Worm (Caenorhabditis elegans) whole organism, midembryonic: ENCODE measurements around the gene prx-13.

ENCODE experiments used
- T22C8.4 ChIP-seq: fragments of 200-800 bp; sonication (Bioruptor generic); IDR thresholded peaks from 2 replicates; pipeline ENCODE4 v1.3.6; 2022; ENCODE audit warnings: missing genetic modification characterization, missing compliant biosample characterization
- cog-1 ChIP-seq: sonication (generic microtip); optimal IDR thresholded peaks from 2 replicates; lab custom pipeline; 2016; ENCODE audit warnings: missing genetic modification characterization, missing compliant biosample characterization
- flt-1 ChIP-seq: fragments of 200-800 bp; sonication (Bioruptor generic); IDR thresholded peaks from 2 replicates; pipeline ENCODE4 v1.3.6; 2022; ENCODE audit warnings: missing genetic modification characterization, missing compliant biosample characterization
- med-1 ChIP-seq: sonication (generic microtip); optimal IDR thresholded peaks from 2 replicates; lab custom pipeline; 2017; ENCODE audit warnings: missing genetic modification characterization, mild to moderate bottlenecking, missing compliant biosample characterization, antibody characterized with exemption, missing genetic modification reagents; ENCODE audit not compliant: insufficient read depth
- ref-1 ChIP-seq: fragments of 200-800 bp; sonication (Bioruptor generic); conservative IDR thresholded peaks from 2 replicates; pipeline ENCODE4 v1.3.6; 2022; ENCODE audit warnings: missing genetic modification reagents, missing genetic modification characterization, missing compliant biosample characterization
- tab-1 ChIP-seq: fragments of 200-800 bp; sonication (Bioruptor generic); IDR thresholded peaks from 2 replicates; pipeline ENCODE4 v1.3.6; 2022; ENCODE audit warnings: missing genetic modification characterization, missing compliant biosample characterization
- ztf-23 ChIP-seq: fragments of 200-800 bp; sonication (Bioruptor generic); IDR thresholded peaks from 2 replicates; pipeline ENCODE4 v1.3.6; 2022; ENCODE audit warnings: missing genetic modification reagents, missing genetic modification characterization, missing compliant biosample characterization
- ztf-29 ChIP-seq: fragments of 200-800 bp; sonication (Bioruptor generic); IDR thresholded peaks from 2 replicates; pipeline ENCODE4 v1.3.6; 2022; ENCODE audit warnings: missing genetic modification reagents, missing genetic modification characterization, missing compliant biosample characterization

- TF ChIP-seq ztf-23 (GFP tag; lab: Robert Waterston, UW) (no peak), med-1 (no peak), cog-1 (tag; lab: Kevin White, UChicago) (no peak), ztf-29 (no peak), ref-1 (no peak), tab-1 (GFP tag; lab: Robert Waterston, UW) (no peak), flt-1 (GFP tag; lab: Robert Waterston, UW) (no peak), T22C8.4 (GFP tag; lab: Robert Waterston, UW) (no peak)
Observed at ce11 chrII:7287709-7288108, 35.9 kb upstream of the prx-13 start.
